Fruit fly (Drosophila melanogaster): ENCODE results near the gene CG16888.

DNA sequence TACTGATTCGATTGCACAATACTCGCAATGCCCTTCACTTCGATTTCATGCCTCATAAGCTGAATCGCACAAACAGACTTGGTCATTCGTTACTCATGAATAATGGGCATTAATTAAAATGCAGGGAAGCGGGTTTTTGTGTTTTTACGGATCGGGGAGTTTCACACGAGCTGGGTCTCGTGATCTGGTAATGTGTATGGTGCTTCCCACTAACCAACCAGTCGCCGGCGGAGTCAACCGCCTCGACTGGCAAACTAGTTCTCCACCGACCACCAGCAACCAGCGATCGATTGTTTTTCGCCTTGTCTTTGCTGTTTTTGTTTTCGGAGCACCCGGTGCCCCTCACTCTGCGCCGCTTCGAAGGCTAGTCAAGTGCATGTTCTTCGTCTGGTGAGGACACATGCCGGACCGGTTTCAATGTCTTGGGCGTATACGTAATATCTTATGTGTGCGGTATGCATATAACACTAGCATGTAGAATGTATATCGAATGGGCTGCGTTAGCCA lies 8.4 kb downstream of the CG16888 start:
- TF ChIP-seq CTCF (optimal IDR thresholded peaks at IDR 0.05) (no peak), CG8478 (optimal IDR thresholded peaks at IDR 0.05) (no peak)
